Worm (Caenorhabditis elegans): ENCODE results near the gene scl-5.

DNA sequence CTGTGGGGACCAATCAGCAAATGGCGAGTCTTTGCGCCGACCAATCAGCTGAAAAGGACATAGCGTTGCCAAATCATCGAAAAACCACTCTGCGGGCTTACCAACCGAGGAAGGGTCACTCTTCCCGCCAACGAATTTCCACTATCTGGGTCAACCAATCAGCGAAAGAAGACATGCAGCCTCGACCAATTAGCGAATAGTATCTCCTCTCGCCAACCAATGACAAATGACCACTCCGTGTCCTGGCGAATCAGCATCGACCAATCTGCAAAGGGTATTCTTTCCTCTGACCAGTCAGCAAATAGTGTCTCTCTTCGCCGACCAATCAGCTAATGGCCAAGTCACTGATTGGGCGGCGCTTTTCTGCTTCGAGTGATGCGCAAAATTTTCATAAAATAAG lies 22.3 kb upstream of the scl-5 start:
- no peak for TF ChIP-seq R02D3.7 (tag; optimal IDR thresholded peaks at IDR 0.05)
- TF ChIP-seq gmeb-1 (tag; optimal IDR thresholded peaks at IDR 0.05), result no peak
- no peak for TF ChIP-seq sma-3 (GFP tag; optimal IDR thresholded peaks at IDR 0.05)
- no peak for TF ChIP-seq elt-3 (tag; optimal IDR thresholded peaks at IDR 0.05)
- no peak for TF ChIP-seq F13H6.1 (tag; optimal IDR thresholded peaks at IDR 0.05)
- no peak for TF ChIP-seq nhr-11 (tag; optimal IDR thresholded peaks at IDR 0.05)
- TF ChIP-seq blmp-1 (tag; optimal IDR thresholded peaks at IDR 0.05; ENCODE audit: insufficient read depth), result no peak
- no peak for TF ChIP-seq ama-1 (optimal IDR thresholded peaks at IDR 0.05)
- TF ChIP-seq ceh-82 (tag; optimal IDR thresholded peaks at IDR 0.05), result no peak
- no peak for TF ChIP-seq nhr-12 (tag; optimal IDR thresholded peaks at IDR 0.05)
- no peak for TF ChIP-seq unc-55 (GFP tag; optimal IDR thresholded peaks at IDR 0.05)
- TF ChIP-seq unc-62 (GFP tag; optimal IDR thresholded peaks at IDR 0.05), result no peak
- no peak for TF ChIP-seq mdl-1 (tag; optimal IDR thresholded peaks at IDR 0.05)
